Worm (Caenorhabditis elegans): ENCODE results near the gene F45G2.7.

Gene F45G2.7

DNA sequence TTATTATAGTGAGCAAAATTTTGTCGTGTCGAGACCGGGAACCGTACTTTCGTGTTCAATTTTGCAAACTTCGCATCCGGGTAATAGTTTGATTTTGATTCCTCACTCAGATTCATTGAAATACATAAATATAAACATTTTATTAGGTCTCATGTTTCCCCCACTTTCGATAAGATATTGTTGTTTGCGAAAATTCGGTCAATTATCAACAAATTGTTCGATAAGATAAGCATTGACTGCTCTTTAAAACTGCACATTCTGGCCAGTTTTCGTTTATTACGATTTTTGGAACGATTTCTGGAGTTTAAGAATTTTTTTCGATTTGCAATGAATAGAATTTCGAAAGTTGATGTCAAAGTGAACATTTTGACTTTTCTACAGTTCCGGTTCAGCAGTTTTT, 45.7 kb downstream of the F45G2.7 start:
- TF ChIP-seq med-1 (GFP tag; optimal IDR thresholded peaks at IDR 0.05; ENCODE audit: insufficient read depth) = no peak
- no peak for TF ChIP-seq ztf-23 (GFP tag; IDR thresholded peaks at IDR 0.05)
- TF ChIP-seq cog-1 (tag; optimal IDR thresholded peaks at IDR 0.05) = no peak
- TF ChIP-seq T22C8.4 (GFP tag; IDR thresholded peaks at IDR 0.05) = no peak
- no peak for TF ChIP-seq ztf-29 (GFP tag; IDR thresholded peaks at IDR 0.05)
- no peak for TF ChIP-seq ref-1 (GFP tag; conservative IDR thresholded peaks at IDR 0.05)

DNA sequence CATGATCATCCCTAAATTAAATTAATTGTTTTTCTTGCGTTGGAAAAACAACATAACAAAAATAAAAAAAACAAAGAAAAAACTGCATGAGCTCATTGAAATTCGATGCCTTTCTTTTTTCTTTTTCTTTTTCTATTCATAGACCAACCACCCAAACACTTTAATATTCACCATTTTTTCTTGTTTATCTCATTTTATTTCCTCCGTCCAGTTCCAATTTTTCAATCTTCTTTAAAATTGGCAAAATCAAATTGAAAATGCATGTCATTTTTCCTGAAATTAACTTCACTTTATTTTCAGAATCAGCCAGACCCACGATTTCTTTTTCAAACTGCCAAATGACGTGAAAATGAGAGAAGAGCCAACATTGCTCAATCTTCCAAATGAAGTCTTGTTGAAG, 48.5 kb downstream of the F45G2.7 start, which contains the start of gene T03F6.4:
TSS of gene T03F6.4 (plus strand) at position 301 of the 400 bp plus-strand sequence.
- TF ChIP-seq ztf-29 (GFP tag; IDR thresholded peaks at IDR 0.05) (no peak), med-1 (GFP tag; optimal IDR thresholded peaks at IDR 0.05; ENCODE audit: insufficient read depth) (no peak), klf-2 (GFP tag; conservative IDR thresholded peaks at IDR 0.05) (no peak), flt-1 (GFP tag; IDR thresholded peaks at IDR 0.05) (no peak), T22C8.4 (GFP tag; IDR thresholded peaks at IDR 0.05) (no peak), tab-1 (GFP tag; IDR thresholded peaks at IDR 0.05) (no peak), cog-1 (tag; optimal IDR thresholded peaks at IDR 0.05) (no peak), ztf-23 (GFP tag; IDR thresholded peaks at IDR 0.05) (no peak), ref-1 (GFP tag; conservative IDR thresholded peaks at IDR 0.05) (no peak)
